Worm (Caenorhabditis elegans) whole organism, L4/young adult: ENCODE data around the gene gcy-23.
"Not testable (repeated sequence)": the region's sequence is repeated elsewhere in the genome, so short reads cannot be mapped to it uniquely, and the experiment has no call there.

ENCODE experiments used
- W03F9.2 ChIP-seq: fragments of 150-350 bp; optimal IDR thresholded peaks from 2 replicates; lab custom pipeline; 2014; ENCODE audit warnings: missing biosample characterization, missing genetic modification characterization
- dao-5 ChIP-seq: sonication (generic microtip); optimal IDR thresholded peaks from 2 replicates; lab custom pipeline; 2016; ENCODE audit warnings: missing genotype, missing genetic modification characterization, moderate library complexity, missing compliant biosample characterization
- him-1 ChIP-seq: sonication (generic microtip); optimal IDR thresholded peaks from 2 replicates; lab custom pipeline; 2016; ENCODE audit warnings: missing genotype, missing genetic modification reagents, missing genetic modification characterization, missing compliant biosample characterization

Gene gcy-23

DNA sequence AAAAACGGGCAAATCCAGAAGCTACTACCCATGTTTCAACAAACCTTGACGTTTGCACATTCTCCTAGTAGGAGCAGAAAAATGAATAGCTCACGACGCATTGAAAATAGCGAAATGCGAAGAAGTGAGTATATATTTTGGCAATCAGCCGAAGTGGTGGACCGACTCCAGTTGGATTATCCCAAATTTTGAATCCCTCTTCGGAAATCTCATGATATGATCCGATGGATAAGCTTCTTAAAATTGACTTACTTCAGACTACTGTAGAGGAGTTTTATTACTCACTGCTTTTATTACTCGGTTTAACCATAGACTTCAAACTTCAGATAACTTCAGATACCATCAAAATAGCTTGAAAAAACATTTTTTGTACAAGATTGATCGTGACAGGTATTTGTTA is at the start of gene gcy-23:
TSS of gene gcy-23 (minus strand) at position 101 of the 400 bp plus-strand sequence.
- TF ChIP-seq W03F9.2, result no peak
- no peak for TF ChIP-seq dao-5 (tag; lab: Kevin White, UChicago)

DNA sequence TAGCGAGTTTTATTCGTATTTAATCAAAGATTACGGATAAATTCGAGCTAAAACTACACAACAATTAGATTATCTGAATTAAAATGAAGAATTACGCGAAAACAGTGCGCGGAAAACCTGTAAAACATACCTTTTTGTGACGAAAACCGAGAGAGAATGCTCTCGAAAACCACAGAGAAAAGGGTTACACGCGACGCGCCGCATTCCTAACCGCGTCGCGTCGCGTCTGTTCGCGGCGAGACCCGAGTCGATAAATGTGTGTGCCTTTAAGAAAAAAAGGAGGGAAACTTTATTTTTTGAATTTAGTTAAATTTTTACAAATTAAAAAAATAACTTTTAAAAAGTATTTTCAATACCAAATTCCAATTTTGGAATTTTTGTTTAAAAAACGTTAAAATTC is 49.5 kb upstream of the gcy-23 start, which contains the start of gene hrpa-1:
TSS of gene hrpa-1 (minus strand) at position 192 of the 400 bp plus-strand sequence.
- TF ChIP-seq dao-5 (tag; lab: Kevin White, UChicago) (no peak), him-1 (tag; lab: Kevin White, UChicago) (peak; percentile 47), W03F9.2 (peak; percentile 78)

DNA sequence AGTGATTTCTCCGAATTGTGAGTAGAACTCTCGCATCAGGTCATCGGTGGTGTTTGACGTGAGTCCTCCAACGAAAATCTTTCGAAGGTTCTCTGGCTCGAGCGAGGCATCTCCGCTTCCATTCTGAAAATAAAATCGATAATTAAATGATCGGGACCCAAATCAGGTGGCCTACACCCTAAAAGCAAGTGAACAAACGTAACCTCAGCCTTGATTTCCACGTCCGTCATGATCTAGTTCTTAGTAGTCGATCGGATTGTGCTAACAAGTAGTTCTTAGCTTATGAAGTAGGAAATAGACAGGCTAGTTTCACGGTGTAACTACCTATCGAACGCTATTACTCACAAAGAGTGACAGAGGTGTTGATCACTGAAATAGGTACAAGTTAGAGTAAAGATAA is 49.0 kb upstream of the gcy-23 start:
- TF ChIP-seq W03F9.2 (no peak), him-1 (tag; lab: Kevin White, UChicago) (no peak), dao-5 (tag; lab: Kevin White, UChicago) (no peak)

DNA sequence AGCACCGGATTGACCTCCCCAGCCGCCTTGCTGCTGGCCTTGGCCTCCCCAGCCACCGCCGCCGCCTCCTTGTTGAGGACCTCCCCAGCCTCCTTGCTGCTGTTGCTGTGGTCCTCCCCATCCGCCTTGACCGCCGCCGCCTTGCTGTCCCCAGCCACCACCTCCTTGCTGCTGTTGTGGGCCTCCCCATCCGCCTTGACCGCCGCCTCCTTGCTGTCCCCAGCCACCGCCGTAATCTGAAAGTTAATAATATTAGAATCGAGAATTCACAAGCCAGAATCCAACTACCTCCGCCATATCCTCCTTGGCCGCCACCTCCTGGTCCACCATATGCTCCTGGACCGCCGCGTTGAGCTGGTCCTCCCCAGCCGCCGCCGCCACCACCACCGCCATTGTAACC is 48.1 kb upstream of the gcy-23 start:
- no peak for TF ChIP-seq W03F9.2
- TF ChIP-seq him-1 (tag; lab: Kevin White, UChicago), result no peak
- no peak for TF ChIP-seq dao-5 (tag; lab: Kevin White, UChicago)

DNA sequence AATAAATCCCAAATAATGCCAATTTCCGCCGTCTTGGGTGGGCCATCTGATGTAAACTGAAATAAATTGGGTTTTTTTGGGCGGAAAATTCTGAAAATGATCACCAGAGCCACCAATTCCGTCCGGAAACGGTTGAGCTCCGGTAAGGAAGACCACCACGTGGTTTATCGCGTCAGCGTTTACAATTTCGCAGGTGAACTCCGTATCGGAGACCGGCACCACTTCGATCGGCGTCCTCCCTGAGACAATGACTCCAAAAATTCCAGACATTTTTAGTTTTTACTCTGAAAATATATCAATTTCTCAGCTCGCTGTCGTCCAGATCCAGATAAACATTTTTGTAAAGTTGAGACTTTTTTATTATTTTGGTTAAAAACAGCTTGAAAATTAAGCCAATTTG is 47.4 kb upstream of the gcy-23 start, which contains the start of gene F42A6.6:
TSS of gene F42A6.6 (minus strand) at position 289 of the 400 bp plus-strand sequence.
- TF ChIP-seq dao-5 (tag; lab: Kevin White, UChicago) (no peak), him-1 (tag; lab: Kevin White, UChicago) (no peak), W03F9.2 (peak; percentile 20)

DNA sequence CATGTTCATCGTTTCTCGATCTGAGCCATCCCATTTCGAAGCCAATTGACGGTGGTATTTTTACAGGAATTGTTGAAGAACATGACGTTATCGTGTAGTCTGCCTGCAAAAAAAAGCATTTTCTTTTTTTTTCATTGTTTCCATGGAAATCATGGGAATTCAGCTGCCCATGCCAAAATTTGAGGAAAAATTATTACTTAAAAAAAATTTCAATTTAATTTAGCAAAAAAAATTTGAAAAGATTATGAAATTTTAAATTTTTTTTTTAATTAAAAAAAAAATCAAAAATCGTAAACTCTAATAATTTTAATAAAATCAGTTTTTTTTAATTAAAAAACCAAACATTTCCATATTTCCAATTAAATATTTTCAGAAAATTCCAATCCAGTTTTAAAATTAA is 42.6 kb upstream of the gcy-23 start, which contains the start of gene F42A6.5:
TSS of gene F42A6.5 (minus strand) at position 101 of the 400 bp plus-strand sequence.
- TF ChIP-seq him-1 (tag; lab: Kevin White, UChicago); W03F9.2; dao-5 (tag; lab: Kevin White, UChicago): not testable (repeated sequence)

DNA sequence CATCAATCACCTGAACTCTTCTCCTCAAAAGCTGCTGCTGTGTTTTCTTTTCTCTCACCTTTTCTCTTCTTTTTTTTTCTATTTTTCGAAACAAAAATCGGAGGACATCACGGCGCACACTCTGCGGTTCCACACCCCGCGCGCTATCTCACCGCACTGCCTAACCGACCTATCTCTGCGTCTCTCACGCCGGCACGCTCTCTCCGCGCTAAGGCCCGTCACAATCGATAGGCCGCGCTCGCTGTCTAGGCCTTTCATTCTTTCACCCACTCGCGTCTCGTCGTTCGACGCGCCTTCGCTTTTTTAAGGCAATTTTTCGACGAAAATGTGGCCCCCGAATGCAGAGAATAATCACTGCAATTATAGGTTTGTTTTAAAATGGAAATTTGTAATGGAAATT is 22.1 kb upstream of the gcy-23 start, which contains the start of gene zip-11:
TSS of gene zip-11 (plus strand) at position 34 of the 400 bp plus-strand sequence.
- TF ChIP-seq him-1 (tag; lab: Kevin White, UChicago), result no peak
- TF ChIP-seq W03F9.2, result no peak
- TF ChIP-seq dao-5 (tag; lab: Kevin White, UChicago), result no peak

DNA sequence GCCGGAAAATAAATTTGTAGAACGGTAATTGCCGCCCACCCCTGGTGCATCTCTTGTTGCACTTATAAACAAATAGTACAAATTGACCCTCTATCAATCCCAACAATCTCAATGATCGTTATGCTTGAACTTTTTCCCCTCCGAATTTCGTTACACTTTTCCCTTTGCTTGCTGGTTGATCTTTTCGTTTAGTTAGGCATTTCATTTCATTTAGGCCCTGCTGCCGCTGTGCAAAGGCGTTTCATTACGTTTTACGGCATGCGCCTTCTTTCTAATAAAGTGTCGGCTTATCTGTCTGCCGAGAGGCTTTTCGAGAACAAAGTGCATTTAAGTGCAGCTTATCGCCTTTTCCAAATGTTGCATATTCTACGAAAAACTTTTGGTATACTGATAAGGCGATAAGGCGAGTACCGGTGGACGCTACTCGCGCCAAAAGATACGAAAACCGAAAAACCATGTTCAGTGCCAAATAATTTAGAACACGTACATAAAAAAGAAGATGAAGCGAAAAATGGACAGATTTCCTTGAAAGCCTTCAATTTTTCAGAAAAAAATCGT is 21.6 kb upstream of the gcy-23 start:
- TF ChIP-seq him-1 (tag; lab: Kevin White, UChicago) (no peak), W03F9.2 (no peak), dao-5 (tag; lab: Kevin White, UChicago) (no peak)

DNA sequence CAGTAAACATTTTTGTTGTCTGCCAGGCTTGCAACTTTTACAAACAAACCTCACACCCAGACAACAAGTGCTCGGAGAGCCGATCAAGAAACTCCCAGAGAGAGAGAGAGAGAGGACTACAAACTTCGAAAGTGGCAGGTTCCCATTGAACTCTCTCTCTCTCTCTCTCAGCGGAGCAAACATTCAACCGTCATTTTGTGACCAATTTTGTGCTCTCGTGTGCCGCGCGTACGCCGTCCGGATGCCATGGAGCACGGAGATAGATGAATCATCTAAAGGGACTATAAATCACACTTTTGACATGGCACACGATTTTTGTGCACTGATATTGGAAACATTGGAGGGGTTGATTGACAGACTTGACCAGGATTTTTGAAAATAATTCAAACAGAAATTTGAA is 19.7 kb upstream of the gcy-23 start:
- TF ChIP-seq W03F9.2, result no peak
- TF ChIP-seq him-1 (tag; lab: Kevin White, UChicago), result no peak
- TF ChIP-seq dao-5 (tag; lab: Kevin White, UChicago), result no peak

DNA sequence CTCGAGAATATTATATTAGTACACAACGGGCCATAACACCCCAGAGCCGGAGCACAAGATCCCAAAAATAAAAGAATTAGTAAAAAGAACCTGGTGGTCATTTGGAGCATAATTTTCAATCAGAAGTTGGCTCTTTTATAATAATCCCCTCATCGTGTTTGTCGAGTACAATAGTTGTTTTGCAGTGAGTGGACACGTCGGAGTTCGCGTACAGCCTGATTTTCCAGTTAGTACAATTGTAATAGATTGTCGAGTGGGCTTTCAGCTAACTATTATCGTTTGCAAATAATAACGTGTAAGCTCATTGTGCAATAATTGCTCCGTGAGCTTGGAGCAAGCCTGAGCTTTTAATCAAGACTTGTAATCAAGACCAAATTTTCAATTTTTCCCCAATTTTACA is 18.3 kb upstream of the gcy-23 start, which contains the start of gene W08E12.9:
TSS of gene W08E12.9 (minus strand) at position 101 of the 400 bp plus-strand sequence.
- no peak for TF ChIP-seq W03F9.2

DNA sequence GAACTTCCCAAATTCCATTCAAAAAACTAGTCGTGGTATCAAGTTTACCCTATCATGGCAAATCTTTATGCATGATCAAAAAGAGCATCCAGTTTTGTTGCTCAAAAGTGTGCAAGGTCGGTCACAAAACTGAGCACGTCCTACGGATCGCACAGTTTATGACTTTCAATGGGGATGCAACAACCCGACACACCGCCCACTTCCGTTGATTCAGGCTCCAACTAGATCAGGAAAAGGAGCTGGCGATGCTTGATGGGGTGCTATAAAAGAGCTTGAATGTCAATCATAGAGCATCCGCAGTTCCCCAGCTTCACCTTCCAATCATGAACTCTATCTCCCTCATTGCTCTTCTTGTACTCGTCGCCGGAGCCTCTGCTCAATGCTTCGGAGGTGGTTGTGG is 16.4 kb upstream of the gcy-23 start, which contains the start of gene W08E12.2:
TSS of gene W08E12.2 (plus strand) at position 301 of the 400 bp plus-strand sequence.
- TF ChIP-seq W03F9.2 (no peak), dao-5 (tag; lab: Kevin White, UChicago) (no peak), him-1 (tag; lab: Kevin White, UChicago) (no peak)

DNA sequence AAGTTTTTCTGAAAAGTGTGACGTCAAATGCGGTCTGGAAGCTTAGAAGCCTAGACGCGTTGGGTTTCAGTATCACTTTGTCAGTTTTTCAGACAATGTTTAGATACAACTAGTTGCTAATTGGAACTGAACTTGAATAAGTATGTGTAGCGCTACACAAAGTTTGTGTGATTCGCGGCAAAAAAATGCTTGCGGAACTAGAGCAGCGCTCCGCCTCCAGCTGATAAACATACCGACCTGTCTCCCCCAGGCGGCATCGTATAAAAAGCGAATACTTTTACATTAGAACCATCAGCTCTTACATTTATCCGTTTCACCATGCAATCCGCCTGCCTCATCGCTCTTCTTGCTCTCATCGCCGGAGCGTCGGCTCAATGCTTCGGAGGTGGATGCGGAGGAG is 14.6 kb upstream of the gcy-23 start, which contains the start of gene idpp-12:
TSS of gene idpp-12 (plus strand) at position 301 of the 400 bp plus-strand sequence.
- not testable (repeated sequence) for TF ChIP-seq dao-5 (tag; lab: Kevin White, UChicago); W03F9.2; him-1 (tag; lab: Kevin White, UChicago)

DNA sequence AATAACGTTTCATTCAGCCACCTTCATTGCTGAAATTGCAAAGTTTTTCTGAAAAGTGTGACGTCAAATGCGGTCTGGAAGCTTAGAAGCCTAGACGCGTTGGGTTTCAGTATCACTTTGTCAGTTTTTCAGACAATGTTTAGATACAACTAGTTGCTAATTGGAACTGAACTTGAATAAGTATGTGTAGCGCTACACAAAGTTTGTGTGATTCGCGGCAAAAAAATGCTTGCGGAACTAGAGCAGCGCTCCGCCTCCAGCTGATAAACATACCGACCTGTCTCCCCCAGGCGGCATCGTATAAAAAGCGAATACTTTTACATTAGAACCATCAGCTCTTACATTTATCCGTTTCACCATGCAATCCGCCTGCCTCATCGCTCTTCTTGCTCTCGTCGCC is 12.9 kb upstream of the gcy-23 start, which contains the start of gene W08E12.4:
TSS of gene W08E12.4 (plus strand) at position 301 of the 400 bp plus-strand sequence.
- TF ChIP-seq dao-5 (tag; lab: Kevin White, UChicago); him-1 (tag; lab: Kevin White, UChicago); W03F9.2: not testable (repeated sequence)

DNA sequence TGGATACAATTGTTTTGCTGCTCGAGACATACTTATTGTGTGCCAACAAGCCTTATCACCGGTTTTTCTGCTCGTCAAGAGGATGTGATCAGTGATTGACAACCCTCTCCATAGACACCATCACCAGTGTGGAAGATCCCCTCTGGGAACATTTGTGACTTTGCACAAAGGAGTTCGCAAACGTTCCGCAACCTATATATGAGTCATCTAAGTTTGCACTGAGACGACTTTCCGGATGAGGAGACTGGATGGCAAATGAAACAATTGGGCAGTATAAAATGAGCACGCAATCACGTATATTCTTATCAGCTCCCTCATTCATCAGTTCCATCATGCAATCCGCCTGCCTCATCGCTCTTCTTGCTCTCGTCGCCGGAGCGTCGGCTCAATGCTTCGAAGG is 11.4 kb upstream of the gcy-23 start, which contains the start of gene W08E12.5:
TSS of gene W08E12.5 (plus strand) at position 301 of the 400 bp plus-strand sequence.
- TF ChIP-seq him-1 (tag; lab: Kevin White, UChicago) (no peak), dao-5 (tag; lab: Kevin White, UChicago) (no peak), W03F9.2 (no peak)
